Worm (Caenorhabditis elegans) whole organism, mixed stage, embryonic: ENCODE data around the gene F08F1.9.

Source experiments
- M03D4.4 ChIP-seq: sonication (generic microtip); optimal IDR thresholded peaks from 2 replicates; lab custom pipeline; 2017; ENCODE audit warnings: mild to moderate bottlenecking, missing genetic modification characterization, missing compliant biosample characterization
- elt-1 ChIP-seq: sonication (generic microtip); optimal IDR thresholded peaks from 2 replicates; lab custom pipeline; 2017; ENCODE audit warnings: missing genetic modification characterization, mild to moderate bottlenecking, missing compliant biosample characterization, antibody characterized with exemption, moderate library complexity, borderline replicate concordance; ENCODE audit not compliant: insufficient read depth
- flh-1 ChIP-seq: fragments of 200-800 bp; sonication (Bioruptor generic); optimal IDR thresholded peaks from 2 replicates; lab custom pipeline; 2018; ENCODE audit warnings: mild to moderate bottlenecking, missing genetic modification characterization, moderate library complexity, missing compliant biosample characterization
- lin-13 ChIP-seq: fragments of 150-350 bp; optimal IDR thresholded peaks from 2 replicates; lab custom pipeline; 2014; ENCODE audit warnings: missing biosample characterization, missing genetic modification characterization
- lsy-2 ChIP-seq: fragments of 150-350 bp; optimal IDR thresholded peaks from 2 replicates; lab custom pipeline; 2014; ENCODE audit warnings: missing biosample characterization, missing genetic modification characterization
- mab-5 ChIP-seq: fragments of 150-350 bp; optimal IDR thresholded peaks from 2 replicates; lab custom pipeline; 2014; ENCODE audit warnings: missing biosample characterization, missing genetic modification characterization
- nhr-12 ChIP-seq: fragments of 150-350 bp; optimal IDR thresholded peaks from 2 replicates; lab custom pipeline; 2014; ENCODE audit warnings: missing biosample characterization, missing genetic modification characterization
- nhr-237 ChIP-seq: fragments of 150-350 bp; optimal IDR thresholded peaks from 2 replicates; lab custom pipeline; 2014; ENCODE audit warnings: missing biosample characterization, missing genetic modification characterization
- pha-4 ChIP-seq: fragments of 150-350 bp; optimal IDR thresholded peaks from 2 replicates; lab custom pipeline; 2018; ENCODE audit warnings: missing biosample characterization, missing genetic modification reagents, missing genetic modification characterization
- snpc-4 ChIP-seq: fragments of 150-350 bp; optimal IDR thresholded peaks from 2 replicates; lab custom pipeline; 2014; ENCODE audit warnings: missing biosample characterization, missing genetic modification characterization
- unc-120 ChIP-seq: sonication (generic microtip); optimal IDR thresholded peaks from 2 replicates; lab custom pipeline; 2017; ENCODE audit warnings: missing genetic modification characterization, missing compliant biosample characterization; ENCODE audit not compliant: poor library complexity, severe bottlenecking
- unc-62 ChIP-seq: fragments of 150-350 bp; optimal IDR thresholded peaks from 2 replicates; lab custom pipeline; 2014; ENCODE audit warnings: missing biosample characterization, missing genetic modification reagents, missing genetic modification characterization
- ztf-11 ChIP-seq: fragments of 150-350 bp; optimal IDR thresholded peaks from 2 replicates; lab custom pipeline; 2014; ENCODE audit warnings: missing biosample characterization, missing genetic modification characterization

- TF ChIP-seq elt-1 (tag; lab: Kevin White, UChicago) (no peak), mab-5 (tag; lab: Kevin White, UChicago) (no peak), lsy-2 (tag; lab: Kevin White, UChicago) (no peak), pha-4 (tag; lab: Kevin White, UChicago) (no peak), nhr-237 (tag; lab: Kevin White, UChicago) (no peak), lin-13 (tag; lab: Kevin White, UChicago) (no peak), ztf-11 (tag; lab: Kevin White, UChicago) (no peak), nhr-12 (no peak), snpc-4 (no peak), M03D4.4 (no peak), unc-62 (no peak), unc-120 (tag; lab: Kevin White, UChicago) (no peak), flh-1 (no peak)
Measured at ce11 chrX:8367553-8367952, 43.1 kb downstream of the F08F1.9 start, which contains the start of gene F40B5.2.
